Worm (Caenorhabditis elegans): ENCODE data around the gene T05D4.2.
A peak's percentile ranks its signal among the peaks of the same experiment; 100 is the strongest.

The T05D4.2 gene

ce11 chrIII:13546537-13546936, 16.3 kb downstream of the T05D4.2 start, which contains the start of gene Y76A2B.4:
Y76A2B.4 (minus strand) TSS chrIII:13546777.
- peak; percentile 19 for TF ChIP-seq nhr-43 (tag; optimal IDR thresholded peaks at IDR 0.05; ENCODE audit: poor library complexity, severe bottlenecking)
- TF ChIP-seq nhr-25 (tag; optimal IDR thresholded peaks at IDR 0.05), result peak; percentile 42
- no peak for TF ChIP-seq nhr-77 (tag; optimal IDR thresholded peaks at IDR 0.05)
- TF ChIP-seq ama-1 (optimal IDR thresholded peaks at IDR 0.05), result peak; percentile 78
- TF ChIP-seq skn-1 (tag; optimal IDR thresholded peaks at IDR 0.05), result no peak

- TF ChIP-seq nhr-25 (tag; optimal IDR thresholded peaks at IDR 0.05), result peak; percentile 44
- peak; percentile 60 for TF ChIP-seq nfya-1 (tag; optimal IDR thresholded peaks at IDR 0.05; ENCODE audit: insufficient read depth)
- no peak for TF ChIP-seq ceh-28 (tag; optimal IDR thresholded peaks at IDR 0.05)
- peak; percentile 26 for TF ChIP-seq nhr-43 (tag; optimal IDR thresholded peaks at IDR 0.05; ENCODE audit: poor library complexity, severe bottlenecking)
- peak; percentile 8 to 84 (median 46) for TF ChIP-seq elt-3 (tag; optimal IDR thresholded peaks at IDR 0.05)
- TF ChIP-seq pqm-1 (tag; optimal IDR thresholded peaks at IDR 0.05), result peak; percentile 91
- TF ChIP-seq elt-2 (tag; optimal IDR thresholded peaks at IDR 0.05), result peak; percentile 93
- peak; percentile 19 for TF ChIP-seq jun-1 (tag; optimal IDR thresholded peaks at IDR 0.05)
- TF ChIP-seq lsy-12 (tag; optimal IDR thresholded peaks at IDR 0.05), result no peak
- TF ChIP-seq pha-4 (tag; optimal IDR thresholded peaks at IDR 0.05), result peak; percentile 31
- no peak for TF ChIP-seq ztf-4 (tag; optimal IDR thresholded peaks at IDR 0.05)
These were observed 18.3 kb downstream of the T05D4.2 start for ce11 chrIII:13544593-13544992.

ce11 chrIII:13543434-13543833, 19.4 kb downstream of the T05D4.2 start, which contains the start of gene acs-5:
acs-5 (minus strand) TSS chrIII:13543534.
- TF ChIP-seq pqm-1 (tag; optimal IDR thresholded peaks at IDR 0.05) (no peak), elt-3 (tag; optimal IDR thresholded peaks at IDR 0.05) (no peak), lin-15B (tag; optimal IDR thresholded peaks at IDR 0.05) (no peak), mdl-1 (tag; optimal IDR thresholded peaks at IDR 0.05) (no peak), unc-39 (tag; optimal IDR thresholded peaks at IDR 0.05) (no peak), nhr-23 (tag; optimal IDR thresholded peaks at IDR 0.05) (no peak), ceh-9 (tag; optimal IDR thresholded peaks at IDR 0.05) (no peak), lsy-12 (tag; optimal IDR thresholded peaks at IDR 0.05) (no peak)

ce11 chrIII:13542458-13542857, 20.4 kb downstream of the T05D4.2 start:
- no peak for TF ChIP-seq R02D3.7 (tag; optimal IDR thresholded peaks at IDR 0.05)
- no peak for TF ChIP-seq jun-1 (tag; optimal IDR thresholded peaks at IDR 0.05)
- TF ChIP-seq ceh-28 (tag; optimal IDR thresholded peaks at IDR 0.05), result no peak
- TF ChIP-seq ceh-16 (tag; optimal IDR thresholded peaks at IDR 0.05), result no peak
- TF ChIP-seq lin-39 (tag; optimal IDR thresholded peaks at IDR 0.05), result no peak
- no peak for TF ChIP-seq aly-2 (tag; optimal IDR thresholded peaks at IDR 0.05)
- TF ChIP-seq pqm-1 (tag; optimal IDR thresholded peaks at IDR 0.05), result peak; percentile 90
- TF ChIP-seq hmg-11 (tag; optimal IDR thresholded peaks at IDR 0.05), result no peak
- TF ChIP-seq elt-3 (tag; optimal IDR thresholded peaks at IDR 0.05), result peak in 2 of 3 experiments; percentile 82 to 83
- TF ChIP-seq ztf-4 (tag; optimal IDR thresholded peaks at IDR 0.05), result no peak
- no peak for TF ChIP-seq tbx-2 (tag; optimal IDR thresholded peaks at IDR 0.05)
- TF ChIP-seq nhr-237 (tag; optimal IDR thresholded peaks at IDR 0.05), result no peak
- peak; percentile 1 for TF ChIP-seq nfya-1 (tag; optimal IDR thresholded peaks at IDR 0.05; ENCODE audit: insufficient read depth)
- TF ChIP-seq daf-12 (tag; optimal IDR thresholded peaks at IDR 0.05), result no peak
- no peak for TF ChIP-seq ztf-11 (tag; optimal IDR thresholded peaks at IDR 0.05)
- no peak for TF ChIP-seq nhr-67 (tag; optimal IDR thresholded peaks at IDR 0.05)
- TF ChIP-seq eor-1 (tag; optimal IDR thresholded peaks at IDR 0.05), result no peak
- peak; percentile 81 for TF ChIP-seq elt-2 (tag; optimal IDR thresholded peaks at IDR 0.05)

ce11 chrIII:13540791-13541190, 22.1 kb downstream of the T05D4.2 start:
- TF ChIP-seq nhr-23 (tag; optimal IDR thresholded peaks at IDR 0.05) (no peak), lsy-12 (tag; optimal IDR thresholded peaks at IDR 0.05) (no peak), nhr-67 (tag; optimal IDR thresholded peaks at IDR 0.05) (no peak)

- TF ChIP-seq elt-1 (tag; optimal IDR thresholded peaks at IDR 0.05), result no peak
- no peak for TF ChIP-seq snpc-4 (tag; optimal IDR thresholded peaks at IDR 0.05)
- no peak for TF ChIP-seq ama-1 (optimal IDR thresholded peaks at IDR 0.05)
- no peak for TF ChIP-seq ceh-82 (tag; optimal IDR thresholded peaks at IDR 0.05)
- TF ChIP-seq elt-2 (tag; optimal IDR thresholded peaks at IDR 0.05), result no peak
- no peak for TF ChIP-seq unc-39 (tag; optimal IDR thresholded peaks at IDR 0.05)
- TF ChIP-seq nhr-43 (tag; optimal IDR thresholded peaks at IDR 0.05; ENCODE audit: poor library complexity, severe bottlenecking), result no peak
- no peak for TF ChIP-seq daf-12 (tag; optimal IDR thresholded peaks at IDR 0.05)
- TF ChIP-seq lin-39 (tag; optimal IDR thresholded peaks at IDR 0.05), result no peak
- no peak for TF ChIP-seq sea-2 (GFP tag; optimal IDR thresholded peaks at IDR 0.05)
- no peak for TF ChIP-seq nhr-237 (tag; optimal IDR thresholded peaks at IDR 0.05)
- TF ChIP-seq unc-62 (GFP tag; optimal IDR thresholded peaks at IDR 0.05), result no peak
- no peak for TF ChIP-seq pha-4 (tag; optimal IDR thresholded peaks at IDR 0.05)
- no peak for TF ChIP-seq ztf-11 (tag; optimal IDR thresholded peaks at IDR 0.05)
- TF ChIP-seq egl-27 (tag; optimal IDR thresholded peaks at IDR 0.05), result no peak
- TF ChIP-seq aly-2 (tag; optimal IDR thresholded peaks at IDR 0.05), result no peak
These were observed 27.0 kb downstream of the T05D4.2 start for ce11 chrIII:13535735-13536390.

Data from whole organism, L3 larva.